Worm (Caenorhabditis elegans) whole organism, L1 larva: Measurements from ENCODE around the gene ncx-6.

Source experiments
- C04F5.9 ChIP-seq: sonication (generic microtip); optimal IDR thresholded peaks from 2 replicates; lab custom pipeline; 2016; ENCODE audit warnings: missing genetic modification characterization, missing compliant biosample characterization
- F16B12.6 ChIP-seq: fragments of 150-350 bp; optimal IDR thresholded peaks from 2 replicates; lab custom pipeline; 2014; ENCODE audit warnings: missing biosample characterization, missing genetic modification characterization
- Y116A8C.19 ChIP-seq: sonication (generic microtip); optimal IDR thresholded peaks from 2 replicates; lab custom pipeline; 2016; ENCODE audit warnings: missing compliant biosample characterization, missing genetic modification characterization, borderline replicate concordance
- alr-1 ChIP-seq: fragments of 200-800 bp; sonication (Bioruptor generic); optimal IDR thresholded peaks from 2 replicates; lab custom pipeline; 2018; ENCODE audit warnings: borderline replicate concordance, mild to moderate bottlenecking, missing genetic modification characterization, missing compliant biosample characterization
- aly-2 ChIP-seq: fragments of 150-350 bp; optimal IDR thresholded peaks from 2 replicates; lab custom pipeline; 2014; ENCODE audit warnings: missing biosample characterization, missing genetic modification characterization
- ama-1 ChIP-seq: fragments of 150-350 bp; optimal IDR thresholded peaks from 2 replicates; lab custom pipeline; 2014
- blmp-1 ChIP-seq: fragments of 150-350 bp; optimal IDR thresholded peaks from 2 replicates; lab custom pipeline; 2014; ENCODE audit warnings: missing biosample characterization, missing genetic modification characterization
- ceh-63 ChIP-seq: fragments of 200-800 bp; sonication (Bioruptor generic); optimal IDR thresholded peaks from 2 replicates; lab custom pipeline; 2018; ENCODE audit warnings: mild to moderate bottlenecking, missing genetic modification characterization, missing compliant biosample characterization
- ceh-8 ChIP-seq: fragments of 200-800 bp; sonication (Bioruptor generic); optimal IDR thresholded peaks from 2 replicates; lab custom pipeline; 2018; ENCODE audit warnings: mild to moderate bottlenecking, missing genetic modification characterization, moderate library complexity, missing compliant biosample characterization
- ceh-88 ChIP-seq: fragments of 200-800 bp; sonication (Bioruptor generic); IDR thresholded peaks from 2 replicates; pipeline ENCODE4 v1.3.6; 2022; ENCODE audit warnings: missing genetic modification characterization, missing compliant biosample characterization
- ces-1 ChIP-seq: fragments of 150-350 bp; optimal IDR thresholded peaks from 2 replicates; lab custom pipeline; 2014; ENCODE audit warnings: missing biosample characterization, missing genetic modification reagents, missing genetic modification characterization
- dpl-1 ChIP-seq, 3 experiments: fragments of 150-350 bp in 2 of 3; sonication (generic microtip) in 1 of 3; optimal IDR thresholded peaks; 2 replicates each; lab custom pipeline; 2014 to 2017; ENCODE audit warnings: missing biosample characterization in 3 of 3, missing genetic modification characterization in 3 of 3, missing genetic modification reagents in 3 of 3
- dsc-1 ChIP-seq: sonication (generic microtip); optimal IDR thresholded peaks from 2 replicates; lab custom pipeline; 2016; ENCODE audit warnings: mild to moderate bottlenecking, missing genetic modification characterization, missing compliant biosample characterization
- egl-13 ChIP-seq: sonication (generic microtip); optimal IDR thresholded peaks from 2 replicates; lab custom pipeline; 2016; ENCODE audit warnings: missing genotype, missing genetic modification reagents, missing genetic modification characterization, missing compliant biosample characterization
- egl-27 ChIP-seq, 2 experiments: fragments of 150-350 bp in 1 of 2; sonication (generic microtip); optimal IDR thresholded peaks; 3 replicates each; lab custom pipeline; 2017 to 2018; ENCODE audit warnings: missing biosample characterization in 2 of 2, missing genetic modification characterization in 2 of 2, missing genetic modification reagents in 2 of 2
- ets-5 ChIP-seq: fragments of 200-800 bp; sonication (Bioruptor generic); IDR thresholded peaks from 2 replicates; pipeline ENCODE4 v1.3.6; 2022; ENCODE audit warnings: missing genetic modification characterization, missing compliant biosample characterization
- fkh-8 ChIP-seq: sonication (generic microtip); optimal IDR thresholded peaks from 2 replicates; lab custom pipeline; 2016; ENCODE audit warnings: mild to moderate bottlenecking, missing genetic modification characterization, missing compliant biosample characterization
- fos-1 ChIP-seq: fragments of 150-350 bp; optimal IDR thresholded peaks from 2 replicates; lab custom pipeline; 2014; ENCODE audit warnings: missing biosample characterization, missing genetic modification characterization
- grh-1 ChIP-seq: fragments of 200-800 bp; sonication (Bioruptor generic); IDR thresholded peaks from 2 replicates; pipeline ENCODE4 v1.3.6; 2022; ENCODE audit warnings: missing genetic modification reagents, missing genetic modification characterization, missing compliant biosample characterization
- hlh-4 ChIP-seq: sonication (generic microtip); optimal IDR thresholded peaks from 2 replicates; lab custom pipeline; 2016; ENCODE audit warnings: mild to moderate bottlenecking, missing genetic modification characterization, missing compliant biosample characterization
- hpl-2 ChIP-seq: fragments of 150-350 bp; optimal IDR thresholded peaks from 2 replicates; lab custom pipeline; 2014; ENCODE audit warnings: missing biosample characterization, missing genetic modification reagents, missing genetic modification characterization
- irx-1 ChIP-seq: sonication (generic microtip); optimal IDR thresholded peaks from 2 replicates; lab custom pipeline; 2016; ENCODE audit warnings: missing genetic modification characterization, missing compliant biosample characterization
- isw-1 ChIP-seq: fragments of 200-800 bp; sonication (Bioruptor generic); IDR thresholded peaks from 2 replicates; pipeline ENCODE4 v1.3.6; 2022; ENCODE audit warnings: missing genetic modification characterization, missing compliant biosample characterization
- lin-13 ChIP-seq: fragments of 150-350 bp; optimal IDR thresholded peaks from 2 replicates; lab custom pipeline; 2014; ENCODE audit warnings: missing biosample characterization, missing genetic modification reagents, missing genetic modification characterization
- lin-14 ChIP-seq: fragments of 200-800 bp; sonication (Bioruptor generic); optimal IDR thresholded peaks from 2 replicates; lab custom pipeline; 2018; ENCODE audit warnings: mild to moderate bottlenecking, missing genetic modification characterization, moderate library complexity, missing compliant biosample characterization
- lin-15B ChIP-seq: fragments of 150-350 bp; sonication (generic microtip); optimal IDR thresholded peaks from 3 replicates; lab custom pipeline; 2014; ENCODE audit warnings: missing biosample characterization, missing genetic modification characterization
- lin-39 ChIP-seq: fragments of 150-350 bp; optimal IDR thresholded peaks from 2 replicates; lab custom pipeline; 2014; ENCODE audit warnings: missing biosample characterization, missing genetic modification reagents, missing genetic modification characterization
- mab-9 ChIP-seq: fragments of 200-800 bp; sonication (Bioruptor generic); IDR thresholded peaks from 2 replicates; pipeline ENCODE4 v1.3.6; 2022; ENCODE audit warnings: missing genetic modification reagents, missing genetic modification characterization, missing compliant biosample characterization
- mdl-1 ChIP-seq, 2 experiments: fragments of 150-350 bp; optimal IDR thresholded peaks; 2 replicates each; lab custom pipeline; 2014 to 2017; ENCODE audit warnings: missing biosample characterization in 2 of 2, missing genetic modification characterization in 2 of 2, inconsistent platforms in 1 of 2
- nhr-20 ChIP-seq: sonication (generic microtip); optimal IDR thresholded peaks from 2 replicates; lab custom pipeline; 2016; ENCODE audit warnings: mild to moderate bottlenecking, missing genetic modification characterization, missing compliant biosample characterization
- nhr-237 ChIP-seq: fragments of 150-350 bp; optimal IDR thresholded peaks from 2 replicates; lab custom pipeline; 2014; ENCODE audit warnings: missing biosample characterization, missing genetic modification characterization
- nhr-28 ChIP-seq: fragments of 150-350 bp; optimal IDR thresholded peaks from 2 replicates; lab custom pipeline; 2014; ENCODE audit warnings: missing biosample characterization, missing genetic modification characterization
- nhr-47 ChIP-seq: sonication (generic microtip); optimal IDR thresholded peaks from 2 replicates; lab custom pipeline; 2016; ENCODE audit warnings: mild to moderate bottlenecking, missing genetic modification characterization, moderate library complexity, missing compliant biosample characterization
- nhr-71 ChIP-seq: sonication (generic microtip); optimal IDR thresholded peaks from 2 replicates; lab custom pipeline; 2016; ENCODE audit warnings: mild to moderate bottlenecking, missing genetic modification characterization, moderate library complexity, missing compliant biosample characterization
- nhr-76 ChIP-seq: sonication (generic microtip); optimal IDR thresholded peaks from 2 replicates; lab custom pipeline; 2017; ENCODE audit warnings: missing biosample characterization, missing genetic modification characterization
- nhr-77 ChIP-seq: fragments of 150-350 bp; optimal IDR thresholded peaks from 2 replicates; lab custom pipeline; 2014; ENCODE audit warnings: missing biosample characterization, missing genetic modification characterization
- nhr-84 ChIP-seq: sonication (generic microtip); optimal IDR thresholded peaks from 2 replicates; lab custom pipeline; 2017; ENCODE audit warnings: missing biosample characterization, missing genetic modification characterization
- nhr-85 ChIP-seq: sonication (generic microtip); peaks from one replicate; lab custom pipeline; 2016; ENCODE audit warnings: missing genetic modification characterization, inconsistent platforms, missing compliant biosample characterization
- nhr-90 ChIP-seq: sonication (generic microtip); optimal IDR thresholded peaks from 2 replicates; lab custom pipeline; 2016; ENCODE audit warnings: mild to moderate bottlenecking, missing genetic modification characterization, missing compliant biosample characterization; ENCODE audit not compliant: poor library complexity
- pag-3 ChIP-seq: sonication (generic microtip); optimal IDR thresholded peaks from 2 replicates; lab custom pipeline; 2017; ENCODE audit warnings: missing genetic modification characterization, mild to moderate bottlenecking, missing compliant biosample characterization, antibody characterized with exemption, borderline replicate concordance; ENCODE audit not compliant: insufficient read depth
- pax-3 ChIP-seq: fragments of 200-800 bp; sonication (Bioruptor generic); optimal IDR thresholded peaks from 2 replicates; lab custom pipeline; 2018; ENCODE audit warnings: mild to moderate bottlenecking, missing genetic modification characterization, moderate library complexity, missing compliant biosample characterization
- pqm-1 ChIP-seq: sonication (generic microtip); optimal IDR thresholded peaks from 3 replicates; lab custom pipeline; 2017; ENCODE audit warnings: missing biosample characterization, missing genetic modification characterization
- skn-1 ChIP-seq: fragments of 150-350 bp; optimal IDR thresholded peaks from 2 replicates; lab custom pipeline; 2014; ENCODE audit warnings: missing biosample characterization, missing genetic modification characterization
- snpc-4 ChIP-seq: fragments of 150-350 bp; optimal IDR thresholded peaks from 2 replicates; lab custom pipeline; 2014; ENCODE audit warnings: missing biosample characterization, missing genetic modification characterization
- sox-4 ChIP-seq: sonication (generic microtip); optimal IDR thresholded peaks from 2 replicates; lab custom pipeline; 2016; ENCODE audit warnings: missing genetic modification characterization, missing compliant biosample characterization
- sup-37 ChIP-seq: fragments of 200-800 bp; sonication (Bioruptor generic); optimal IDR thresholded peaks from 2 replicates; lab custom pipeline; 2018; ENCODE audit warnings: mild to moderate bottlenecking, missing genetic modification characterization, missing compliant biosample characterization
- swsn-7 ChIP-seq: sonication (generic microtip); optimal IDR thresholded peaks from 2 replicates; lab custom pipeline; 2016; ENCODE audit warnings: missing genetic modification characterization, missing compliant biosample characterization
- tlp-1 ChIP-seq: fragments of 150-350 bp; optimal IDR thresholded peaks from 2 replicates; lab custom pipeline; 2014; ENCODE audit warnings: missing biosample characterization, missing genetic modification characterization
- unc-62 ChIP-seq: fragments of 150-350 bp; optimal IDR thresholded peaks from 2 replicates; lab custom pipeline; 2014; ENCODE audit warnings: missing biosample characterization, missing genetic modification reagents, missing genetic modification characterization
- unc-98 ChIP-seq: fragments of 200-800 bp; sonication (Bioruptor generic); IDR thresholded peaks from 2 replicates; pipeline ENCODE4 v1.3.6; 2022; ENCODE audit warnings: missing genetic modification characterization, missing compliant biosample characterization
- xbp-1 ChIP-seq: sonication (generic microtip); optimal IDR thresholded peaks from 2 replicates; lab custom pipeline; 2016; ENCODE audit warnings: missing genetic modification characterization, missing compliant biosample characterization
- zag-1 ChIP-seq: fragments of 150-350 bp; optimal IDR thresholded peaks from 2 replicates; lab custom pipeline; 2014; ENCODE audit warnings: missing biosample characterization, missing genetic modification characterization
- zip-4 ChIP-seq: fragments of 200-800 bp; sonication (Bioruptor generic); optimal IDR thresholded peaks from 2 replicates; lab custom pipeline; 2018; ENCODE audit warnings: mild to moderate bottlenecking, missing genetic modification characterization, moderate library complexity, missing compliant biosample characterization
- ztf-11 ChIP-seq, 2 experiments: sonication (generic microtip); optimal IDR thresholded peaks; 2 replicates each; lab custom pipeline; 2016 to 2017; ENCODE audit warnings: missing genetic modification characterization in 2 of 2, missing biosample characterization in 1 of 2, missing compliant biosample characterization in 1 of 2

The ncx-6 gene

DNA sequence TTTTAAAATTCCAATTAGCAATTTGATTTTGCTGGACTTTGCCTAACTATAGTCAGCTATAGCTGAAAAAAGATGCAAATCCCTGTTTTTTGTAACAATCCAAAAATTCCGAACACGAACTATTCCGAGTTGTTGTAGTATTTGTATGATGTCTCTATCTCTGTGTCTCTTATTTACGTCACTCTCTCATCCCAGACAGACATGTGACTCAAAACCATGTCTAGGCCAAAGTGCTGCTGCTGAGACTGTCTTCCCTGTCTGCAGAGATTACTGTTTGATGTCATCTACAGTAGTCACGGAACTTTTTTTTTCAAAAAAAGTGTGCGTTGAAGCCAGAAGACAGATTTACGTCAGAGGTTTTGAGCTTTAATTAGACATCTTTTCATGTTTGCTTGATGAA is 47.5 kb downstream of the ncx-6 start:
- TF ChIP-seq sup-37 (no peak), snpc-4 (tag; lab: Kevin White, UChicago) (no peak), mab-9 (GFP tag; lab: Robert Waterston, UW) (no peak), nhr-77 (tag; lab: Kevin White, UChicago) (no peak), xbp-1 (tag; lab: Kevin White, UChicago) (peak; percentile 14), ama-1 (no peak), nhr-47 (peak; percentile 31), pag-3 (tag; lab: Kevin White, UChicago) (no peak), sox-4 (no peak), pqm-1 (tag; lab: Kevin White, UChicago) (no peak), swsn-7 (tag; lab: Kevin White, UChicago) (no peak), lin-13 (GFP tag; lab: Kevin White, UChicago) (peak; percentile 55), pax-3 (tag; lab: Kevin White, UChicago) (no peak), skn-1 (no peak), isw-1 (GFP tag; lab: Robert Waterston, UW) (no peak), ets-5 (GFP tag; lab: Robert Waterston, UW) (no peak), egl-13 (tag; lab: Kevin White, UChicago) (no peak), nhr-28 (tag; lab: Kevin White, UChicago) (no peak), ces-1 (GFP tag; lab: Kevin White, UChicago) (no peak), lin-39 (tag; lab: Kevin White, UChicago) (no peak), irx-1 (tag; lab: Kevin White, UChicago) (no peak), fkh-8 (tag; lab: Kevin White, UChicago) (no peak), nhr-20 (tag; lab: Kevin White, UChicago) (peak; percentile 76), unc-98 (GFP tag; lab: Robert Waterston, UW) (no peak), hlh-4 (tag; lab: Kevin White, UChicago) (no peak), hpl-2 (no peak), egl-27 (tag; optimal IDR thresholded peaks at IDR 0.05; lab: Kevin White, UChicago) (no peak), blmp-1 (tag; lab: Kevin White, UChicago) (no peak), aly-2 (tag; lab: Kevin White, UChicago) (no peak), F16B12.6 (no peak), nhr-84 (tag; lab: Kevin White, UChicago) (no peak), grh-1 (peak; percentile 54), tlp-1 (no peak), dsc-1 (tag; lab: Kevin White, UChicago) (no peak), nhr-71 (tag; lab: Kevin White, UChicago) (peak; percentile 68), fos-1 (no peak), mdl-1 (tag; optimal IDR thresholded peaks at IDR 0.05; lab: Kevin White, UChicago) (peak in 1 of 2 experiments; percentile 56), ceh-88 (GFP tag; lab: Robert Waterston, UW) (no peak), nhr-85 (peak; percentile 95), lin-15B (no peak), zag-1 (tag; lab: Kevin White, UChicago) (no peak), alr-1 (tag; lab: Kevin White, UChicago) (no peak), nhr-90 (tag; lab: Kevin White, UChicago) (peak; percentile 47), unc-62 (GFP tag; lab: Kevin White, UChicago) (no peak), ceh-8 (GFP tag; lab: Kevin White, UChicago) (no peak), ztf-11 (tag; optimal IDR thresholded peaks at IDR 0.05; lab: Kevin White, UChicago) (no peak), dpl-1 (GFP tag; optimal IDR thresholded peaks at IDR 0.05; lab: Kevin White, UChicago) (peak in 1 of 3 experiments; percentile 22), nhr-76 (tag; lab: Kevin White, UChicago) (no peak), nhr-237 (no peak), zip-4 (GFP tag; lab: Kevin White, UChicago) (no peak), C04F5.9 (tag; lab: Kevin White, UChicago) (no peak), ceh-63 (GFP tag; lab: Kevin White, UChicago) (no peak), lin-14 (GFP tag; lab: Kevin White, UChicago) (peak; percentile 38), Y116A8C.19 (tag; lab: Kevin White, UChicago) (no peak)
